Worm (Caenorhabditis elegans): ENCODE results near the gene ift-43.
"Not testable (repeated sequence)": the region's sequence is repeated elsewhere in the genome, so short reads cannot be mapped to it uniquely, and the experiment has no call there.

The ift-43 gene

DNA sequence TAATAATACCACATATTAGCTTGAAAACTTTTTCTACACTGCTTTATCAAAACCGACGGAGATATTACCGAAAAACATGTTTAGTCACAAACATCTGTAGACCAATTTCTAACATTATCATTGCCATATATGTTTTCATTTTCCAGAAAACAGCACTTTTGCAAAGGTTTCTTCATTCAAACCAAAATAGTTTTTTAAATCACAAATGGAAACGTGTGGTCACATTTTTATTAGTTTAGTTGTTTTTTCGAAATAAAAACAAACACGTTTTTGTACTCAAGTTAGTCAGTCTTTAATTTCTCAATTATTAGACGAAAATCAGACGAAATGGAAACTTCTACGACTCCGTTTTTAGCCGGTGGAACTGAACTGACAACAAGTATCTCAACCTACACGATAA is 22.5 kb downstream of the ift-43 start, which contains the start of gene F59E12.3:
F59E12.3 (plus strand) TSS at position 301 of the 400 bp plus-strand sequence.
- TF ChIP-seq unc-62 (GFP tag; optimal IDR thresholded peaks at IDR 0.05) = no peak

DNA sequence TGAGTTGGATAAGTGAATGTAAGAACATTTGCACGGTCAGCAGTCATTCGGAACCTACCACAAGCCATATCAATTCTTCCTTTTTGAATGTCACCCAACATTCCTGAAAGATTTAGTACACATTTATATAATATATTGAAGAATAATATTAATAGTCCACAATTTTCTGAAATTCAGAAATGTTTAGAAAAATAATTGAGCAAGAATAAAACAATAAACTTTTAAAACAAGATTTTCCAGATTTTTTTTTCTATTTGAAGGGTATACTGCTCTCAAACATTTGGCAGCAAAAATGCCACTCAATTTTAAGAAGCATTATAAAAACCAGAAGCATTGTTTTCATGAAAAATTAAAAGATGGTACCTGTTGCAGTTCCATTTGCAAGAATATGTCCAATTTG is 23.8 kb downstream of the ift-43 start, which contains the start of gene F59E12.8:
F59E12.8 (minus strand) TSS at position 101 of the 400 bp plus-strand sequence.
- no peak for TF ChIP-seq unc-62 (GFP tag; optimal IDR thresholded peaks at IDR 0.05)

- no peak for TF ChIP-seq unc-62 (GFP tag; optimal IDR thresholded peaks at IDR 0.05)
These were observed 27.1 kb downstream of the ift-43 start for ce11 chrII:5633453-5633852.

DNA sequence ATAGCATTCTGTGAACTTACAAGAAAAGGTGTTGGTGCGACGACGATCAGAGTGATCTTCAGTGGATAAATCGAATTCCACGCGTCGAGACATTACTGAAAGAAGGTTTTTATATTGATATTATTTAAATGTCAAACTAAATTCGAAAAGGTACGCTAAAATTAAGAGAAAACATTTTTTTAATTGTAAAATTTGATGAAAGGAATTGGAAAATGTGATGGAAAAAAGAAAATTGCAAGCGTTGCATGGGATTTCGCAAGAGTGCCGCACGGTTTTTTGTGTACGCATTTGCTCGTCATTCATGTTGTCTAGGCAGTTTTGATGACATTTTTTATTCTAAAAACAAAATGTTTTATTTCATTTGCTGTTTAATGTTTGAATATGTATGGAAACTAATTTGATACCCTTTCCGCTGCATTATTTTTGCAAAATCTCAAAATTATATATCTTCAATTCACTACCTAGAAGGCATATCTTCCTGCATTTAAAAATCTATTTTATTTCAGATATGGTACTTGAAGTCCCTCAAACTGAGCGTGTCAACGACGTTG is 29.7 kb downstream of the ift-43 start, which contains the start of the genes F59E12.6 and npl-4.1:
F59E12.6 (minus strand) TSS at position 101 of the 551 bp plus-strand sequence.
npl-4.1 (plus strand) TSS at position 501 of the 551 bp plus-strand sequence.
- not testable (repeated sequence) for TF ChIP-seq unc-62 (GFP tag; optimal IDR thresholded peaks at IDR 0.05)

ce11 chrII:5628326-5628818 is 32.2 kb downstream of the ift-43 start, which contains the start of gene F59E12.15:
Gene F59E12.15 (minus strand): TSS chrII:5628376.
- TF ChIP-seq unc-62 (GFP tag; optimal IDR thresholded peaks at IDR 0.05) = no peak

DNA sequence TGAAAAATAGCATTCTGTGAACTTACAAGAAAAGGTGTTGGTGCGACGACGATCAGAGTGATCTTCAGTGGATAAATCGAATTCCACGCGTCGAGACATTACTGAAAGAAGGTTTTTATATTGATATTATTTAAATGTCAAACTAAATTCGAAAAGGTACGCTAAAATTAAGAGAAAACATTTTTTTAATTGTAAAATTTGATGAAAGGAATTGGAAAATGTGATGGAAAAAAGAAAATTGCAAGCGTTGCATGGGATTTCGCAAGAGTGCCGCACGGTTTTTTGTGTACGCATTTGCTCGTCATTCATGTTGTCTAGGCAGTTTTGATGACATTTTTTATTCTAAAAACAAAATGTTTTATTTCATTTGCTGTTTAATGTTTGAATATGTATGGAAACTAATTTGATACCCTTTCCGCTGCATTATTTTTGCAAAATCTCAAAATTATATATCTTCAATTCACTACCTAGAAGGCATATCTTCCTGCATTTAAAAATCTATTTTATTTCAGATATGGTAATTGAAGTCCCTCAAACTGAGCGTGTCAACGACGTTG is 38.1 kb downstream of the ift-43 start, which contains the start of the genes eif-3.L and npl-4.2:
eif-3.L (minus strand) TSS at position 101 of the 557 bp plus-strand sequence.
npl-4.2 (plus strand) TSS at position 507 of the 557 bp plus-strand sequence.
- not testable (repeated sequence) for TF ChIP-seq unc-62 (GFP tag; optimal IDR thresholded peaks at IDR 0.05)

DNA sequence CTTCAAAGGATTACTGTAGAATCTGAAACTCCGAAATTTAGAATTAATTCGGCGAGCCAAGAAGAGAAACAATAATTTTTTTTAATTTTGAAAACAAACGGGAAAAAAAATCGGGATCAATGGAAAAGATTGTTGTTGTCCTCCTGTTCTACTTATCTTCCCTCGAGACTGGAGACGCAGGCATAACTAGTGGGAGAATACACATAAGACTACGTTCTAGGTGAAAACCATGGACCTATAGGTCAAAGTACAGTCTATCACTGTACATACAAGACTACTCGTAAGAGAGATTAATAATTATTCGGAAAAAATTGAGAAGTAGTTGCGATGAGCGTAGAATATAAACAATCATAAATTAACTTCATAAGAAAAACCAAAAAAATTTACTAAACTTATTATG is 41.3 kb downstream of the ift-43 start, which contains the start of gene dhs-6:
dhs-6 (minus strand) TSS at position 22 of the 400 bp plus-strand sequence.
- TF ChIP-seq unc-62 (GFP tag; optimal IDR thresholded peaks at IDR 0.05) = no peak

Data from whole organism, dauer.